Worm (Caenorhabditis elegans) whole organism, L1 larva: Measurements from ENCODE around the gene F49E11.7.

ENCODE experiments used
- dpl-1 ChIP-seq, 3 experiments: fragments of 150-350 bp in 2 of 3; sonication (generic microtip) in 1 of 3; optimal IDR thresholded peaks; 2 replicates each; lab custom pipeline; 2014 to 2017; ENCODE audit warnings: missing biosample characterization in 3 of 3, missing genetic modification characterization in 3 of 3, missing genetic modification reagents in 3 of 3
- efl-1 ChIP-seq, 4 experiments: fragments of 150-350 bp; optimal IDR thresholded peaks in 3 of 4; peaks in 1 of 4; 1 replicate in 1 of 4; 2 replicates in 3 of 4; lab custom pipeline; 2014; ENCODE audit warnings: missing biosample characterization in 2 of 4, missing genetic modification characterization in 2 of 4, missing genetic modification reagents in 2 of 4
- elt-3 ChIP-seq, 6 experiments: fragments of 150-350 bp in 1 of 6; sonication (generic microtip); optimal IDR thresholded peaks; 2 replicates each; lab custom pipeline; 2017 to 2018; ENCODE audit warnings: missing biosample characterization in 6 of 6, missing genetic modification characterization in 6 of 6, inconsistent platforms in 1 of 6
- ets-5 ChIP-seq: fragments of 200-800 bp; sonication (Bioruptor generic); IDR thresholded peaks from 2 replicates; pipeline ENCODE4 v1.3.6; 2022; ENCODE audit warnings: missing genetic modification characterization, missing compliant biosample characterization
- jun-1 ChIP-seq: fragments of 150-350 bp; optimal IDR thresholded peaks from 2 replicates; lab custom pipeline; 2014; ENCODE audit warnings: missing biosample characterization, missing genetic modification reagents, missing genetic modification characterization
- mdl-1 ChIP-seq, 2 experiments: fragments of 150-350 bp; optimal IDR thresholded peaks; 2 replicates each; lab custom pipeline; 2014 to 2017; ENCODE audit warnings: missing biosample characterization in 2 of 2, missing genetic modification characterization in 2 of 2, inconsistent platforms in 1 of 2
- nhr-11 ChIP-seq: fragments of 150-350 bp; optimal IDR thresholded peaks from 2 replicates; lab custom pipeline; 2014; ENCODE audit warnings: missing biosample characterization, missing genetic modification characterization
- nhr-76 ChIP-seq: sonication (generic microtip); optimal IDR thresholded peaks from 2 replicates; lab custom pipeline; 2017; ENCODE audit warnings: missing biosample characterization, missing genetic modification characterization
- nhr-77 ChIP-seq: fragments of 150-350 bp; optimal IDR thresholded peaks from 2 replicates; lab custom pipeline; 2014; ENCODE audit warnings: missing biosample characterization, missing genetic modification characterization
- pqm-1 ChIP-seq: sonication (generic microtip); optimal IDR thresholded peaks from 3 replicates; lab custom pipeline; 2017; ENCODE audit warnings: missing biosample characterization, missing genetic modification characterization
- unc-62 ChIP-seq: fragments of 150-350 bp; optimal IDR thresholded peaks from 2 replicates; lab custom pipeline; 2014; ENCODE audit warnings: missing biosample characterization, missing genetic modification reagents, missing genetic modification characterization

DNA sequence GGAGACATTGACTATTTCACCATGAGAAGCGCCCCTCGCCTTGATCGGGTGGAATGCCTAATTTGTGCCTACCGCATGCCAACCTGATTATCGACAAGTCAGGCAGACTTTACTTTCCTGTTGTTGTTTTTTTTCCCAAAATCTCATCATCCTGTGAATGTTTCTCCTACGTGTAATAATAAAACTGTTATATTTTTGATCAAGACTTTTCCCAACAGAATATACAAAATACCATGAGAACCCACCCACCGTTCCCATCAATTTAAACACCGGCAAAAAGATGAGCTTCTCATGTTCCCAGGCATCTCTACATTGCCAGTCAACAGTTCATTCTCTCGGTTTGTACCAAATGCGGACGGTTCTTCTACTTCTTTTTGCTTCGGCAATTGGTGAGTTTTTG is 5.8 kb upstream of the F49E11.7 start, which contains the start of gene scl-9:
- no peak for TF ChIP-seq nhr-11
- no peak for TF ChIP-seq pqm-1 (tag; lab: Kevin White, UChicago)
- TF ChIP-seq nhr-77 (tag; lab: Kevin White, UChicago): no peak
- TF ChIP-seq nhr-76: no peak
- TF ChIP-seq ets-5 (GFP tag; lab: Robert Waterston, UW): no peak
- no peak for TF ChIP-seq unc-62
- no peak for TF ChIP-seq dpl-1 (GFP tag; optimal IDR thresholded peaks at IDR 0.05; lab: Kevin White, UChicago)
- TF ChIP-seq efl-1 (optimal IDR thresholded peaks at IDR 0.05; lab: Kevin White, UChicago): no peak
- no peak for TF ChIP-seq efl-1 (GFP tag; optimal IDR thresholded peaks at IDR 0.05 in 1 of 2; lab: Kevin White, UChicago)
- TF ChIP-seq jun-1 (tag; lab: Kevin White, UChicago): no peak
- TF ChIP-seq mdl-1 (tag; optimal IDR thresholded peaks at IDR 0.05; lab: Kevin White, UChicago): no peak
- no peak for TF ChIP-seq elt-3 (tag; optimal IDR thresholded peaks at IDR 0.05; lab: Kevin White, UChicago)
